Worm (Caenorhabditis elegans): ENCODE measurements around the gene pfas-1.
A peak's percentile ranks its signal among the peaks of the same experiment; 100 is the strongest.

The pfas-1 gene

ce11 chrIII:4643262-4643661 lies at the start of gene pfas-1:
TSS of gene pfas-1 (minus strand) at chrIII:4643310.
- TF ChIP-seq nhr-28 (tag; optimal IDR thresholded peaks at IDR 0.05) (peak; percentile 73), nhr-237 (tag; optimal IDR thresholded peaks at IDR 0.05) (no peak), hlh-11 (tag; optimal IDR thresholded peaks at IDR 0.05) (peak; percentile 41), pqm-1 (tag; optimal IDR thresholded peaks at IDR 0.05) (peak; percentile 79), php-3 (GFP tag; IDR thresholded peaks at IDR 0.05) (peak; percentile 91), T20F7.1 (GFP tag; optimal IDR thresholded peaks at IDR 0.05) (peak; percentile 20), arid-1 (GFP tag; conservative IDR thresholded peaks at IDR 0.05) (no peak), dmd-6 (GFP tag; IDR thresholded peaks at IDR 0.05) (peak; percentile 68), daf-16 (GFP tag; optimal IDR thresholded peaks at IDR 0.05) (no peak), daf-16 (tag; optimal IDR thresholded peaks at IDR 0.05) (peak; percentile 91)

ce11 chrIII:4689595-4689994 lies 46.5 kb upstream of the pfas-1 start:
- TF ChIP-seq nhr-10 (tag; optimal IDR thresholded peaks at IDR 0.05) (no peak), zfp-2 (tag; optimal IDR thresholded peaks at IDR 0.05) (peak; percentile 56), php-3 (GFP tag; IDR thresholded peaks at IDR 0.05) (peak; percentile 55), dmd-9 (GFP tag; IDR thresholded peaks at IDR 0.05) (peak; percentile 84), pha-4 (GFP tag; IDR thresholded peaks at IDR 0.05) (peak; percentile 89), pha-4 (tag; optimal IDR thresholded peaks at IDR 0.05) (peak; percentile 53), tag-97 (GFP tag; IDR thresholded peaks at IDR 0.05) (no peak), madf-9 (GFP tag; conservative IDR thresholded peaks at IDR 0.05) (peak; percentile 82), mdt-29 (GFP tag; IDR thresholded peaks at IDR 0.05) (peak; percentile 84; the same call in 1 of the 2 replicates), madf-5 (GFP tag; IDR thresholded peaks at IDR 0.05) (peak; percentile 59 to 88; a peak in 2 of 4 replicates), ctbp-1 (GFP tag; IDR thresholded peaks at IDR 0.05) (peak; percentile 84), daf-12 (tag; optimal IDR thresholded peaks at IDR 0.05) (no peak), ztf-7 (tag; optimal IDR thresholded peaks at IDR 0.05) (peak; percentile 75), saeg-2 (GFP tag; IDR thresholded peaks at IDR 0.05) (0 out of 2 replicates have a peak, but pooled peaks have one; percentile 34), nhr-76 (tag; optimal IDR thresholded peaks at IDR 0.05) (no peak), zip-2 (tag; optimal IDR thresholded peaks at IDR 0.05) (peak; percentile 56), T20F7.1 (GFP tag; optimal IDR thresholded peaks at IDR 0.05) (peak; percentile 68), dpl-1 (GFP tag; optimal IDR thresholded peaks at IDR 0.05) (peak; percentile 60), dmd-8 (GFP tag; IDR thresholded peaks at IDR 0.05) (peak; percentile 93), mxl-2 (GFP tag; conservative IDR thresholded peaks at IDR 0.05) (0 out of 2 replicates have a peak, but pooled peaks have one; percentile 66), pqm-1 (tag; optimal IDR thresholded peaks at IDR 0.05) (peak; percentile 53), unc-39 (tag; optimal IDR thresholded peaks at IDR 0.05) (no peak), nhr-11 (tag; optimal IDR thresholded peaks at IDR 0.05) (peak; percentile 53), daf-19 (GFP tag; conservative IDR thresholded peaks at IDR 0.05) (peak; percentile 89), hif-1 (tag; optimal IDR thresholded peaks at IDR 0.05) (peak in 1 of 2 experiments; percentile 74), F37D6.2 (tag; optimal IDR thresholded peaks at IDR 0.05) (peak; percentile 30), ceh-32 (tag; optimal IDR thresholded peaks at IDR 0.05; ENCODE audit: poor library complexity) (no peak), Y75B8A.6 (GFP tag; IDR thresholded peaks at IDR 0.05) (no peak; the same call in 1 of the 2 replicates), aly-2 (tag; optimal IDR thresholded peaks at IDR 0.05) (peak; percentile 40), lin-29 (GFP tag; IDR thresholded peaks at IDR 0.05) (0 out of 2 replicates have a peak, but pooled peaks have one; percentile 14), hlh-30 (tag; optimal IDR thresholded peaks at IDR 0.05; ENCODE audit: insufficient read depth) (peak; percentile 87), ceh-62 (tag; optimal IDR thresholded peaks at IDR 0.05) (no peak), arid-1 (GFP tag; conservative IDR thresholded peaks at IDR 0.05) (peak; percentile 89), fkh-10 (GFP tag; optimal IDR thresholded peaks at IDR 0.05) (no peak), egl-43 (GFP tag; IDR thresholded peaks at IDR 0.05) (peak; percentile 94), spr-1 (tag; optimal IDR thresholded peaks at IDR 0.05) (peak; percentile 81), F49E8.2 (tag; optimal IDR thresholded peaks at IDR 0.05; ENCODE audit: borderline replicate concordance) (peak; percentile 75), lim-7 (GFP tag; IDR thresholded peaks at IDR 0.05) (peak; percentile 96), dmd-6 (GFP tag; IDR thresholded peaks at IDR 0.05) (peak; percentile 77), ztf-11 (tag; optimal IDR thresholded peaks at IDR 0.05) (no peak), lir-3 (tag; optimal IDR thresholded peaks at IDR 0.05) (peak; percentile 75), ZK546.5 (tag; optimal IDR thresholded peaks at IDR 0.05) (no peak), nhr-111 (GFP tag; optimal IDR thresholded peaks at IDR 0.05) (peak; percentile 93), zag-1 (tag; optimal IDR thresholded peaks at IDR 0.05) (no peak), lin-13 (GFP tag; optimal IDR thresholded peaks at IDR 0.05) (peak; percentile 62)

All from whole organism, L4 larva.